Fruit fly (Drosophila melanogaster) whole organism, embryonic: ENCODE results near the gene PIG-S.
A peak's percentile ranks its signal among the peaks of the same experiment; 100 is the strongest.

Source experiments
- Ada2b ChIP-seq: fragments of 200-800 bp; sonication (Bioruptor generic); IDR thresholded peaks from 2 replicates; pipeline ENCODE4 v1.3.6; 2022; ENCODE audit warnings: missing biosample characterization, missing genetic modification characterization
- CG10321 ChIP-seq: fragments of 200-800 bp; sonication (Bioruptor generic); IDR thresholded peaks from 2 replicates; pipeline ENCODE4 v1.3.6; 2022; ENCODE audit warnings: missing biosample characterization, missing genetic modification characterization
- CG10431 ChIP-seq: fragments of 200-800 bp; sonication (Bioruptor generic); optimal IDR thresholded peaks from 3 replicates; lab custom pipeline; 2018; ENCODE audit warnings: missing biosample characterization, mild to moderate bottlenecking, missing genetic modification characterization
- CG11093 ChIP-seq: fragments of 200-800 bp; sonication (Bioruptor generic); IDR thresholded peaks from 3 replicates; pipeline ENCODE4 v1.3.6; 2022; ENCODE audit warnings: missing biosample characterization, missing genetic modification characterization
- CG11398 ChIP-seq: fragments of 200-800 bp; sonication (Bioruptor generic); optimal IDR thresholded peaks from 2 replicates; lab custom pipeline; 2016; ENCODE audit warnings: missing biosample characterization, missing genetic modification characterization
- CG11456 ChIP-seq: fragments of 200-800 bp; sonication (Bioruptor generic); IDR thresholded peaks from 3 replicates; pipeline ENCODE4 v1.3.6; 2022; ENCODE audit warnings: missing biosample characterization, missing genetic modification characterization
- CG11696 ChIP-seq: fragments of 200-800 bp; sonication (Bioruptor generic); IDR thresholded peaks from 2 replicates; pipeline ENCODE4 v1.3.6; 2022; ENCODE audit warnings: missing biosample characterization, missing genetic modification characterization
- CG15073 ChIP-seq: fragments of 200-800 bp; sonication (Bioruptor generic); optimal IDR thresholded peaks from 2 replicates; lab custom pipeline; 2016; ENCODE audit warnings: missing biosample characterization, missing genetic modification characterization
- CG15696 ChIP-seq: fragments of 200-800 bp; sonication (Bioruptor generic); optimal IDR thresholded peaks from 2 replicates; lab custom pipeline; 2019; ENCODE audit warnings: missing biosample characterization, mild to moderate bottlenecking, missing genetic modification characterization, moderate library complexity
- CG16813 ChIP-seq: fragments of 200-800 bp; sonication (Bioruptor generic); IDR thresholded peaks from 3 replicates; pipeline ENCODE4 v1.3.6; 2022; ENCODE audit warnings: missing biosample characterization, missing genetic modification characterization; ENCODE audit not compliant: partially characterized antibody
- CG17359 ChIP-seq: fragments of 200-800 bp; sonication (Bioruptor generic); optimal IDR thresholded peaks from 3 replicates; lab custom pipeline; 2018; ENCODE audit warnings: missing biosample characterization, mild to moderate bottlenecking, missing genetic modification characterization, moderate library complexity
- CG2116 ChIP-seq: fragments of 200-800 bp; sonication (Bioruptor generic); optimal IDR thresholded peaks from 3 replicates; lab custom pipeline; 2018; ENCODE audit warnings: missing biosample characterization, mild to moderate bottlenecking, missing genetic modification characterization
- CG2202 ChIP-seq: fragments of 200-800 bp; sonication (Bioruptor generic); optimal IDR thresholded peaks from 2 replicates; lab custom pipeline; 2018; ENCODE audit warnings: missing biosample characterization, mild to moderate bottlenecking, missing genetic modification characterization
- CG3407 ChIP-seq: fragments of 200-800 bp; sonication (Bioruptor generic); optimal IDR thresholded peaks from 2 replicates; lab custom pipeline; 2018; ENCODE audit warnings: missing biosample characterization, mild to moderate bottlenecking, missing genetic modification characterization
- CG34224 ChIP-seq: fragments of 200-800 bp; sonication (Bioruptor generic); IDR thresholded peaks from 3 replicates; pipeline ENCODE4 v1.3.6; 2022; ENCODE audit warnings: missing biosample characterization, missing genetic modification characterization; ENCODE audit not compliant: partially characterized antibody
- CG34422 ChIP-seq: fragments of 200-800 bp; sonication (Bioruptor generic); IDR thresholded peaks from 3 replicates; pipeline ENCODE4 v1.3.6; 2022; ENCODE audit warnings: missing biosample characterization, missing genetic modification characterization
- CG3838 ChIP-seq: fragments of 200-800 bp; sonication (Bioruptor generic); optimal IDR thresholded peaks from 3 replicates; lab custom pipeline; 2016; ENCODE audit warnings: missing biosample characterization, missing genetic modification characterization
- CG4707 ChIP-seq: fragments of 200-800 bp; sonication (Bioruptor generic); optimal IDR thresholded peaks from 2 replicates; lab custom pipeline; 2018; ENCODE audit warnings: missing biosample characterization, mild to moderate bottlenecking, missing genetic modification characterization, moderate library complexity
- CG4730 ChIP-seq: fragments of 200-800 bp; sonication (Bioruptor generic); IDR thresholded peaks from 2 replicates; pipeline ENCODE4 v1.3.6; 2022; ENCODE audit warnings: missing biosample characterization, missing genetic modification characterization
- CG7786 ChIP-seq: fragments of 200-800 bp; sonication (Bioruptor generic); optimal IDR thresholded peaks from 2 replicates; lab custom pipeline; 2016; ENCODE audit warnings: missing biosample characterization, missing genetic modification characterization
- CrebB ChIP-seq: fragments of 200-800 bp; sonication (Bioruptor generic); optimal IDR thresholded peaks from 3 replicates; lab custom pipeline; 2018; ENCODE audit warnings: missing biosample characterization, mild to moderate bottlenecking, missing genetic modification characterization
- Dad ChIP-seq: fragments of 200-800 bp; sonication (Bioruptor generic); optimal IDR thresholded peaks from 3 replicates; lab custom pipeline; 2016; ENCODE audit warnings: missing biosample characterization, missing genetic modification characterization
- Hey ChIP-seq: fragments of 200-800 bp; sonication (Bioruptor generic); optimal IDR thresholded peaks from 3 replicates; lab custom pipeline; 2018; ENCODE audit warnings: missing biosample characterization, mild to moderate bottlenecking, missing genetic modification characterization
- MTF-1 ChIP-seq: fragments of 200-800 bp; sonication (Bioruptor generic); optimal IDR thresholded peaks from 2 replicates; lab custom pipeline; 2018; ENCODE audit warnings: missing biosample characterization, mild to moderate bottlenecking, missing genetic modification characterization, borderline replicate concordance
- Nf-YC ChIP-seq: fragments of 200-800 bp; optimal IDR thresholded peaks from 3 replicates; lab custom pipeline; 2019; ENCODE audit warnings: missing biosample characterization, mild to moderate bottlenecking, missing genetic modification characterization, moderate library complexity
- NfI ChIP-seq: fragments of 200-800 bp; sonication (Bioruptor generic); optimal IDR thresholded peaks from 3 replicates; lab custom pipeline; 2018; ENCODE audit warnings: missing biosample characterization, mild to moderate bottlenecking, missing genetic modification characterization, moderate library complexity
- Oaz ChIP-seq: fragments of 200-800 bp; sonication (Bioruptor generic); IDR thresholded peaks from 2 replicates; pipeline ENCODE4 v1.3.6; 2022; ENCODE audit warnings: missing biosample characterization, missing genetic modification characterization
- YL-1 ChIP-seq: fragments of 200-800 bp; sonication (Bioruptor generic); optimal IDR thresholded peaks from 3 replicates; lab custom pipeline; 2017; ENCODE audit warnings: missing biosample characterization, mild to moderate bottlenecking, missing genetic modification characterization
- ato ChIP-seq: fragments of 200-800 bp; sonication (Bioruptor generic); IDR thresholded peaks from 2 replicates; pipeline ENCODE4 v1.3.6; 2022; ENCODE audit warnings: missing biosample characterization, missing genetic modification characterization; ENCODE audit not compliant: partially characterized antibody
- chn ChIP-seq: fragments of 200-800 bp; sonication (Bioruptor generic); optimal IDR thresholded peaks from 2 replicates; lab custom pipeline; 2016; ENCODE audit warnings: missing biosample characterization, missing genetic modification characterization
- corto ChIP-seq: fragments of 200-800 bp; sonication (Bioruptor generic); optimal IDR thresholded peaks from 2 replicates; lab custom pipeline; 2016; ENCODE audit warnings: missing biosample characterization, mild to moderate bottlenecking, missing genetic modification characterization, moderate library complexity
- crc ChIP-seq: fragments of 200-800 bp; sonication (Bioruptor generic); optimal IDR thresholded peaks from 2 replicates; lab custom pipeline; 2016; ENCODE audit warnings: missing biosample characterization, missing genetic modification characterization
- dan ChIP-seq: fragments of 200-800 bp; sonication (Bioruptor generic); IDR thresholded peaks from 2 replicates; pipeline ENCODE4 v1.3.6; 2022; ENCODE audit warnings: missing biosample characterization, missing genetic modification characterization
- danr ChIP-seq: fragments of 200-800 bp; sonication (Bioruptor generic); IDR thresholded peaks from 2 replicates; pipeline ENCODE4 v1.3.6; 2022; ENCODE audit warnings: missing biosample characterization, missing genetic modification characterization
- gce ChIP-seq: fragments of 200-800 bp; sonication (Bioruptor generic); IDR thresholded peaks from 3 replicates; pipeline ENCODE4 v1.3.6; 2022; ENCODE audit warnings: missing biosample characterization, missing genetic modification characterization
- grn ChIP-seq: fragments of 200-800 bp; sonication (Bioruptor generic); optimal IDR thresholded peaks from 3 replicates; lab custom pipeline; 2017; ENCODE audit warnings: missing biosample characterization, missing genetic modification characterization
- kni ChIP-seq: fragments of 200-800 bp; sonication (Bioruptor generic); optimal IDR thresholded peaks from 3 replicates; lab custom pipeline; 2017; ENCODE audit warnings: mild to moderate bottlenecking, missing biosample characterization, missing genetic modification reagents, missing genetic modification characterization
- lov ChIP-seq, 2 experiments: fragments of 200-800 bp in 1 of 2; fragments of >200 bp in 1 of 2; sonication (Bioruptor generic) in 1 of 2; IDR thresholded peaks in 1 of 2; optimal IDR thresholded peaks in 1 of 2; 2 replicates in 1 of 2; 3 replicates in 1 of 2; pipeline versions ENCODE4 v1.3.6 to Lab custom; 2017 to 2022; ENCODE audit warnings: missing biosample characterization in 1 of 2, missing genetic modification characterization in 1 of 2
- mld ChIP-seq: fragments of 200-800 bp; sonication (Bioruptor generic); IDR thresholded peaks from 3 replicates; pipeline ENCODE4 v1.3.6; 2022; ENCODE audit warnings: missing biosample characterization, missing genetic modification characterization; ENCODE audit not compliant: partially characterized antibody
- nerfin-1 ChIP-seq: fragments of 200-800 bp; sonication (Bioruptor generic); optimal IDR thresholded peaks from 3 replicates; lab custom pipeline; 2019; ENCODE audit warnings: missing biosample characterization, mild to moderate bottlenecking, missing genetic modification characterization, moderate library complexity
- nerfin-2 ChIP-seq: fragments of 200-800 bp; sonication (Bioruptor generic); IDR thresholded peaks from 2 replicates; pipeline ENCODE4 v1.3.6; 2022; ENCODE audit warnings: missing biosample characterization, missing genetic modification characterization; ENCODE audit not compliant: partially characterized antibody
- onecut ChIP-seq: fragments of 200-800 bp; sonication (Bioruptor generic); IDR thresholded peaks from 2 replicates; pipeline ENCODE4 v1.3.6; 2022; ENCODE audit warnings: missing biosample characterization, missing genetic modification characterization
- pnt ChIP-seq: fragments of 200-800 bp; sonication (Bioruptor generic); optimal IDR thresholded peaks from 3 replicates; lab custom pipeline; 2016; ENCODE audit warnings: missing biosample characterization, missing genetic modification characterization
- sna ChIP-seq: fragments of 200-800 bp; sonication (Bioruptor generic); IDR thresholded peaks from 2 replicates; pipeline ENCODE4 v1.3.6; 2022; ENCODE audit warnings: missing biosample characterization, missing genetic modification characterization; ENCODE audit not compliant: partially characterized antibody
- twi ChIP-seq: fragments of 200-800 bp; optimal IDR thresholded peaks from 2 replicates; lab custom pipeline; 2019; ENCODE audit warnings: missing biosample characterization, mild to moderate bottlenecking, missing genetic modification characterization, moderate library complexity
- z ChIP-seq: fragments of 200-800 bp; sonication (Bioruptor generic); IDR thresholded peaks from 3 replicates; pipeline ENCODE4 v1.3.6; 2022; ENCODE audit warnings: missing biosample characterization, missing genetic modification characterization
- zf30C ChIP-seq: fragments of 200-800 bp; sonication (Bioruptor generic); optimal IDR thresholded peaks from 3 replicates; lab custom pipeline; 2018; ENCODE audit warnings: missing biosample characterization, mild to moderate bottlenecking, missing genetic modification characterization

The PIG-S gene

dm6 chr3R:24875939-24876842 lies 41.5 kb downstream of the PIG-S start, which contains the start of gene CG3744 (continued):
- peak; percentile 34; the same call in 1 of the 2 replicates for TF ChIP-seq dan
- peak; percentile 93 for TF ChIP-seq Ada2b
- TF ChIP-seq CG2202 (tag; lab: Kevin White, UChicago), result peak; percentile 57
- peak; percentile 77 for TF ChIP-seq ato (GFP tag; lab: Robert Waterston, UW)
- peak; percentile 9 for TF ChIP-seq Hey (tag; lab: Kevin White, UChicago)
- TF ChIP-seq CG4730 (GFP tag; lab: Robert Waterston, UW), result peak; percentile 84
- TF ChIP-seq CG17359, result peak; percentile 90
- peak; percentile 0 for TF ChIP-seq grn
- TF ChIP-seq MTF-1, result peak; percentile 81
- peak; percentile 68 for TF ChIP-seq CG3838
- TF ChIP-seq Oaz (GFP tag; lab: Robert Waterston, UW), result peak; percentile 77; the same call in 1 of the 2 replicates
- TF ChIP-seq CG2116 (GFP tag; lab: Kevin White, UChicago), result peak; percentile 67
- TF ChIP-seq zf30C (GFP tag; lab: Kevin White, UChicago), result peak; percentile 21
- peak; percentile 81 for TF ChIP-seq CG11696 (GFP tag; lab: Robert Waterston, UW)
- TF ChIP-seq NfI (GFP tag; lab: Kevin White, UChicago), result peak; percentile 95
- TF ChIP-seq gce (GFP tag; lab: Robert Waterston, UW), result peak; percentile 87
- peak; percentile 65 for TF ChIP-seq nerfin-2 (GFP tag; lab: Robert Waterston, UW)
- TF ChIP-seq sna, result peak; percentile 93
- peak; percentile 84 for TF ChIP-seq Nf-YC (tag; lab: Kevin White, UChicago)
- peak; percentile 78 for TF ChIP-seq CG3407
- peak; percentile 84 for TF ChIP-seq mld (GFP tag; lab: Robert Waterston, UW)
- TF ChIP-seq CG11093 (GFP tag; lab: Robert Waterston, UW), result peak; percentile 83
- peak; percentile 98 for TF ChIP-seq CG11456 (GFP tag; lab: Robert Waterston, UW)
- peak; percentile 96 for TF ChIP-seq CG16813 (GFP tag; lab: Robert Waterston, UW)
- TF ChIP-seq CrebB, result peak; percentile 69
- peak; percentile 27 for TF ChIP-seq CG11398
- peak; percentile 82 for TF ChIP-seq pnt (GFP tag; lab: Kevin White, UChicago)
- peak; percentile 94 for TF ChIP-seq CG34422 (GFP tag; lab: Robert Waterston, UW)
- no peak for TF ChIP-seq lov (optimal IDR thresholded peaks at IDR 0.05; lab: Kevin White, UChicago)
- peak; percentile 93 for TF ChIP-seq lov (GFP tag; IDR thresholded peaks at IDR 0.05; lab: Robert Waterston, UW)
- TF ChIP-seq corto (GFP tag; lab: Kevin White, UChicago), result peak; percentile 44
- peak; percentile 11 for TF ChIP-seq CG4707 (GFP tag; lab: Kevin White, UChicago)
- TF ChIP-seq twi (tag; lab: Kevin White, UChicago), result peak; percentile 83
- TF ChIP-seq Dad (GFP tag; lab: Kevin White, UChicago), result peak; percentile 63
- peak; percentile 49 for TF ChIP-seq CG15073 (GFP tag; lab: Kevin White, UChicago)
- TF ChIP-seq kni (GFP tag; lab: Kevin White, UChicago), result peak; percentile 80
- peak; percentile 48 for TF ChIP-seq CG10431 (GFP tag; lab: Kevin White, UChicago)
- TF ChIP-seq YL-1 (GFP tag; lab: Kevin White, UChicago), result peak; percentile 50
- peak; percentile 73 for TF ChIP-seq CG7786 (GFP tag; lab: Kevin White, UChicago)
- TF ChIP-seq onecut (GFP tag; lab: Robert Waterston, UW), result peak; percentile 88
- peak; percentile 25 for TF ChIP-seq crc
- TF ChIP-seq CG10321 (GFP tag; lab: Robert Waterston, UW), result peak; percentile 77
- peak; percentile 38; the same call in 1 of the 3 replicates for TF ChIP-seq z (GFP tag; lab: Robert Waterston, UW)
- TF ChIP-seq nerfin-1 (tag; lab: Kevin White, UChicago), result peak; percentile 80
- TF ChIP-seq danr (GFP tag; lab: Robert Waterston, UW), result peak; percentile 73
- peak; percentile 91 for TF ChIP-seq CG15696 (tag; lab: Kevin White, UChicago)
- peak; percentile 73 for TF ChIP-seq chn (GFP tag; lab: Kevin White, UChicago)
- TF ChIP-seq CG34224, result peak; percentile 88
